Worm (Caenorhabditis elegans) whole organism, L4 larva: ENCODE measurements around the gene C29E4.13.

Experiments
- ZK337.2 ChIP-seq: fragments of 200-800 bp; sonication (Bioruptor generic); IDR thresholded peaks from 2 replicates; pipeline ENCODE4 v1.3.6; 2022; ENCODE audit warnings: missing genetic modification reagents, missing genetic modification characterization, missing compliant biosample characterization
- ZK546.5 ChIP-seq, 2 experiments: sonication (generic microtip); optimal IDR thresholded peaks; 2 replicates each; lab custom pipeline; 2017; ENCODE audit warnings: missing biosample characterization in 2 of 2, missing genetic modification characterization in 2 of 2
- ama-1 ChIP-seq: fragments of 150-350 bp; optimal IDR thresholded peaks from 2 replicates; lab custom pipeline; 2014; ENCODE audit warnings: inconsistent platforms, mixed read lengths
- daf-19 ChIP-seq: fragments of 200-800 bp; sonication (Bioruptor generic); conservative IDR thresholded peaks from 2 replicates; pipeline ENCODE4 v1.3.6; 2022; ENCODE audit warnings: missing genetic modification characterization, missing compliant biosample characterization
- lin-13 ChIP-seq: fragments of 150-350 bp; optimal IDR thresholded peaks from 2 replicates; lab custom pipeline; 2014; ENCODE audit warnings: missing biosample characterization, missing genetic modification reagents, missing genetic modification characterization
- lin-38 ChIP-seq: fragments of 200-800 bp; sonication (Bioruptor generic); IDR thresholded peaks from 2 replicates; pipeline ENCODE4 v1.3.6; 2022; ENCODE audit warnings: missing genetic modification reagents, missing genetic modification characterization, missing compliant biosample characterization
- nhr-10 ChIP-seq: fragments of 150-350 bp; optimal IDR thresholded peaks from 2 replicates; lab custom pipeline; 2014; ENCODE audit warnings: missing biosample characterization, missing genetic modification characterization
- nhr-111 ChIP-seq: fragments of 200-800 bp; sonication (Bioruptor generic); optimal IDR thresholded peaks from 2 replicates; lab custom pipeline; 2018; ENCODE audit warnings: mild to moderate bottlenecking, missing genetic modification characterization, missing compliant biosample characterization
- nhr-76 ChIP-seq: fragments of 150-350 bp; optimal IDR thresholded peaks from 2 replicates; lab custom pipeline; 2014; ENCODE audit warnings: missing biosample characterization, missing genetic modification characterization
- saeg-2 ChIP-seq: fragments of 200-800 bp; sonication (Bioruptor generic); IDR thresholded peaks from 2 replicates; pipeline ENCODE4 v1.3.6; 2022; ENCODE audit warnings: missing genetic modification reagents, missing genetic modification characterization, missing compliant biosample characterization
- snpc-4 ChIP-seq: fragments of 150-350 bp; optimal IDR thresholded peaks from 2 replicates; lab custom pipeline; 2014; ENCODE audit warnings: missing biosample characterization, missing genetic modification characterization
- unc-130 ChIP-seq: sonication (generic microtip); optimal IDR thresholded peaks from 2 replicates; lab custom pipeline; 2016; ENCODE audit warnings: missing genetic modification reagents, missing genetic modification characterization, missing compliant biosample characterization
- unc-62 ChIP-seq, 3 experiments: fragments of 150-350 bp in 1 of 3; sonication (generic microtip); optimal IDR thresholded peaks in 2 of 3; peaks in 1 of 3; 1 replicate in 1 of 3; 2 replicates in 2 of 3; lab custom pipeline; 2014 to 2017; ENCODE audit warnings: missing biosample characterization in 3 of 3, missing genetic modification characterization in 3 of 3, missing genetic modification reagents in 3 of 3, missing genotype in 1 of 3

DNA sequence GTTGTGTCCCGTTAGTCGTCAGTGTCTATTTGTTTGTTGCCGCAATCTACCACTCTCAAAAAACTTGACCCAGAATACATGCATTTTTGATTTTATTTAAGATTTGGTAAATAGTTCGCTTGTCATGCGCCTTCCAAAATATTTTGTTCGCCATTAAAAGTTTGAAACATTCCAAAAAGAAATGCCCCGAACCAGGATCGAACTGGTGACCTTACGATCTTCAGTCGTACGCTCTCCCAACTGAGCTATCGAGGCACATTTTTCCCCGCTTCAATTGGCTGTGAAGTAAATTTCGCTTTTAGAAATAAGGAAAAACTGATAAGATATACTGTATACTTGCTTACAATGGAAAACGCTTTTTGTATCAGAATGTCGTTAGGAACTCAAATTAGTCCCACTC is 49.8 kb upstream of the C29E4.13 start:
- no peak for TF ChIP-seq ZK337.2 (GFP tag; lab: Robert Waterston, UW)
- TF ChIP-seq nhr-76 (tag; lab: Kevin White, UChicago) = no peak
- peak in 1 of 2 experiments; percentile 57 for TF ChIP-seq unc-62 (GFP tag; optimal IDR thresholded peaks at IDR 0.05 in 1 of 2; lab: Kevin White, UChicago)
- no peak for TF ChIP-seq unc-62 (tag; optimal IDR thresholded peaks at IDR 0.05; lab: Kevin White, UChicago)
- no peak for TF ChIP-seq nhr-111 (GFP tag; lab: Kevin White, UChicago)
- no peak for TF ChIP-seq unc-130 (GFP tag; lab: Kevin White, UChicago)
- no peak for TF ChIP-seq ZK546.5 (tag; optimal IDR thresholded peaks at IDR 0.05; lab: Kevin White, UChicago)
- TF ChIP-seq ama-1 = no peak
- TF ChIP-seq nhr-10 (tag; lab: Kevin White, UChicago) = no peak
- TF ChIP-seq snpc-4 = no peak
- no peak for TF ChIP-seq lin-38 (GFP tag; lab: Robert Waterston, UW)
- TF ChIP-seq lin-13 (GFP tag; lab: Kevin White, UChicago) = no peak
- no peak for TF ChIP-seq daf-19 (GFP tag; lab: Robert Waterston, UW)
- TF ChIP-seq saeg-2 (GFP tag; lab: Robert Waterston, UW) = no peak
